Worm (Caenorhabditis elegans) whole organism, young adult: ENCODE results near the gene srsx-27.

Experiments used
- ama-1 ChIP-seq, 3 experiments: fragments of 150-350 bp in 1 of 3; sonication (generic microtip) in 2 of 3; optimal IDR thresholded peaks; 2 replicates each; lab custom pipeline; 2014 to 2018; ENCODE audit warnings: missing biosample characterization in 2 of 3, missing genetic modification characterization in 2 of 3, missing genetic modification reagents in 2 of 3
- bed-1 ChIP-seq: fragments of 200-800 bp; sonication (Bioruptor generic); IDR thresholded peaks from 2 replicates; pipeline ENCODE4 v1.3.6; 2022; ENCODE audit warnings: missing genetic modification reagents, missing genetic modification characterization, missing compliant biosample characterization
- dpl-1 ChIP-seq: fragments of 150-350 bp; optimal IDR thresholded peaks from 2 replicates; lab custom pipeline; 2014; ENCODE audit warnings: missing biosample characterization, missing genetic modification reagents, missing genetic modification characterization
- sdz-38 ChIP-seq: sonication (generic microtip); optimal IDR thresholded peaks from 2 replicates; lab custom pipeline; 2016; ENCODE audit warnings: missing genotype, missing genetic modification characterization, missing compliant biosample characterization
- ztf-28 ChIP-seq: fragments of 200-800 bp; sonication (Bioruptor generic); IDR thresholded peaks from 2 replicates; pipeline ENCODE4 v1.3.6; 2022; ENCODE audit warnings: missing genetic modification reagents, missing genetic modification characterization, missing compliant biosample characterization

- TF ChIP-seq bed-1 (GFP tag; lab: Robert Waterston, UW) (no peak), sdz-38 (tag; lab: Kevin White, UChicago) (no peak), ztf-28 (GFP tag; lab: Robert Waterston, UW) (no peak), ama-1 (optimal IDR thresholded peaks at IDR 0.05; lab: Kevin White, UChicago) (no peak), ama-1 (GFP tag; optimal IDR thresholded peaks at IDR 0.05; lab: Kevin White, UChicago) (no peak), dpl-1 (GFP tag; lab: Kevin White, UChicago) (no peak)
These were observed 24.8 kb downstream of the srsx-27 start for ce11 chrV:10174632-10175075.
